Worm (Caenorhabditis elegans) whole organism, L2 larva: ENCODE measurements around the gene C55A6.1.

Experiments
- C34F6.9 ChIP-seq: fragments of 150-350 bp; optimal IDR thresholded peaks from 2 replicates; lab custom pipeline; 2014; ENCODE audit warnings: missing biosample characterization, missing genetic modification characterization
- F13H6.1 ChIP-seq: sonication (generic microtip); optimal IDR thresholded peaks from 2 replicates; lab custom pipeline; 2016; ENCODE audit warnings: missing genetic modification characterization, missing compliant biosample characterization
- R02D3.7 ChIP-seq: fragments of 150-350 bp; optimal IDR thresholded peaks from 2 replicates; lab custom pipeline; 2014; ENCODE audit warnings: missing biosample characterization, missing genetic modification characterization
- Y55F3AM.14 ChIP-seq: fragments of 200-800 bp; sonication (Bioruptor generic); optimal IDR thresholded peaks from 2 replicates; lab custom pipeline; 2018; ENCODE audit warnings: mild to moderate bottlenecking, missing genetic modification characterization, missing compliant biosample characterization
- aly-2 ChIP-seq: fragments of 150-350 bp; optimal IDR thresholded peaks from 2 replicates; lab custom pipeline; 2014; ENCODE audit warnings: missing biosample characterization, missing genetic modification characterization
- ama-1 ChIP-seq: fragments of 150-350 bp; optimal IDR thresholded peaks from 2 replicates; lab custom pipeline; 2018; ENCODE audit warnings: inconsistent platforms
- blmp-1 ChIP-seq: sonication (generic microtip); optimal IDR thresholded peaks from 2 replicates; lab custom pipeline; 2017; ENCODE audit warnings: missing genetic modification characterization, mild to moderate bottlenecking, missing compliant biosample characterization, antibody characterized with exemption, moderate library complexity; ENCODE audit not compliant: insufficient read depth
- ceh-16 ChIP-seq: fragments of 150-350 bp; optimal IDR thresholded peaks from 2 replicates; lab custom pipeline; 2014; ENCODE audit warnings: missing biosample characterization, missing genetic modification characterization
- ceh-82 ChIP-seq: fragments of 150-350 bp; optimal IDR thresholded peaks from 2 replicates; lab custom pipeline; 2014; ENCODE audit warnings: missing biosample characterization, missing genetic modification characterization
- crh-2 ChIP-seq: sonication (generic microtip); optimal IDR thresholded peaks from 2 replicates; lab custom pipeline; 2017; ENCODE audit warnings: missing biosample characterization, missing genetic modification characterization
- egl-27 ChIP-seq: sonication (generic microtip); optimal IDR thresholded peaks from 3 replicates; lab custom pipeline; 2017; ENCODE audit warnings: missing biosample characterization, missing genetic modification reagents, missing genetic modification characterization
- elt-1 ChIP-seq: fragments of 150-350 bp; optimal IDR thresholded peaks from 2 replicates; lab custom pipeline; 2014; ENCODE audit warnings: missing biosample characterization, missing genetic modification characterization
- elt-3 ChIP-seq: sonication (generic microtip); optimal IDR thresholded peaks from 2 replicates; lab custom pipeline; 2017; ENCODE audit warnings: missing biosample characterization, missing genetic modification characterization
- gmeb-1 ChIP-seq: fragments of 150-350 bp; optimal IDR thresholded peaks from 2 replicates; lab custom pipeline; 2014; ENCODE audit warnings: missing biosample characterization, missing genetic modification characterization
- lsy-2 ChIP-seq, 2 experiments: fragments of 150-350 bp in 1 of 2; sonication (generic microtip) in 1 of 2; optimal IDR thresholded peaks; 2 replicates each; lab custom pipeline; 2014 to 2017; ENCODE audit warnings: missing biosample characterization in 2 of 2, missing genetic modification characterization in 2 of 2
- mab-5 ChIP-seq: fragments of 150-350 bp; optimal IDR thresholded peaks from 2 replicates; lab custom pipeline; 2014; ENCODE audit warnings: missing biosample characterization, missing genetic modification characterization
- mbf-1 ChIP-seq: sonication (generic microtip); optimal IDR thresholded peaks from 2 replicates; lab custom pipeline; 2017; ENCODE audit warnings: missing biosample characterization, missing genetic modification characterization
- nhr-10 ChIP-seq: sonication (generic microtip); optimal IDR thresholded peaks from 2 replicates; lab custom pipeline; 2017; ENCODE audit warnings: missing biosample characterization, missing genetic modification characterization
- nhr-11 ChIP-seq: fragments of 150-350 bp; optimal IDR thresholded peaks from 2 replicates; lab custom pipeline; 2014; ENCODE audit warnings: missing biosample characterization, missing genetic modification characterization
- nhr-12 ChIP-seq: fragments of 150-350 bp; optimal IDR thresholded peaks from 2 replicates; lab custom pipeline; 2014; ENCODE audit warnings: missing biosample characterization, missing genetic modification characterization
- nhr-129 ChIP-seq: fragments of 150-350 bp; optimal IDR thresholded peaks from 2 replicates; lab custom pipeline; 2014; ENCODE audit warnings: missing biosample characterization, missing genetic modification characterization
- nhr-21 ChIP-seq: fragments of 150-350 bp; optimal IDR thresholded peaks from 2 replicates; lab custom pipeline; 2014; ENCODE audit warnings: missing biosample characterization, missing genetic modification characterization
- nhr-25 ChIP-seq: fragments of 150-350 bp; sonication (generic microtip); optimal IDR thresholded peaks from 3 replicates; lab custom pipeline; 2014; ENCODE audit warnings: missing biosample characterization, missing genetic modification characterization
- nhr-6 ChIP-seq: fragments of 150-350 bp; optimal IDR thresholded peaks from 2 replicates; lab custom pipeline; 2014; ENCODE audit warnings: missing biosample characterization, missing genetic modification characterization
- nhr-77 ChIP-seq: fragments of 150-350 bp; optimal IDR thresholded peaks from 2 replicates; lab custom pipeline; 2014; ENCODE audit warnings: missing biosample characterization, missing genetic modification characterization
- sem-4 ChIP-seq: fragments of 150-350 bp; optimal IDR thresholded peaks from 2 replicates; lab custom pipeline; 2014; ENCODE audit warnings: missing biosample characterization, missing genetic modification reagents, missing genetic modification characterization
- sma-3 ChIP-seq: sonication (generic microtip); optimal IDR thresholded peaks from 2 replicates; lab custom pipeline; 2016; ENCODE audit warnings: missing genetic modification reagents, missing genetic modification characterization, missing compliant biosample characterization
- sma-9 ChIP-seq, 2 experiments: fragments of 150-350 bp in 1 of 2; sonication (generic microtip) in 1 of 2; optimal IDR thresholded peaks; 2 replicates each; lab custom pipeline; 2014 to 2016; ENCODE audit warnings: missing genetic modification characterization in 2 of 2, mild to moderate bottlenecking in 1 of 2, missing biosample characterization in 1 of 2, missing compliant biosample characterization in 1 of 2, missing genetic modification reagents in 1 of 2, moderate library complexity in 1 of 2
- snpc-4 ChIP-seq: fragments of 150-350 bp; optimal IDR thresholded peaks from 2 replicates; lab custom pipeline; 2014; ENCODE audit warnings: missing biosample characterization, missing genetic modification characterization
- unc-55 ChIP-seq: fragments of 150-350 bp; sonication (generic microtip); optimal IDR thresholded peaks from 3 replicates; lab custom pipeline; 2014; ENCODE audit warnings: missing biosample characterization, missing genetic modification reagents, missing genetic modification characterization
- unc-62 ChIP-seq: fragments of 150-350 bp; optimal IDR thresholded peaks from 2 replicates; lab custom pipeline; 2014; ENCODE audit warnings: missing biosample characterization, missing genetic modification reagents, missing genetic modification characterization
- zag-1 ChIP-seq: fragments of 150-350 bp; optimal IDR thresholded peaks from 2 replicates; lab custom pipeline; 2014; ENCODE audit warnings: missing biosample characterization, missing genetic modification characterization
- ztf-1 ChIP-seq: fragments of 200-800 bp; sonication (Bioruptor generic); conservative IDR thresholded peaks from 2 replicates; pipeline ENCODE4 v1.3.6; 2022; ENCODE audit warnings: missing genetic modification characterization, missing compliant biosample characterization
- ztf-4 ChIP-seq: fragments of 150-350 bp; optimal IDR thresholded peaks from 2 replicates; lab custom pipeline; 2014; ENCODE audit warnings: missing biosample characterization, missing genetic modification characterization

The C55A6.1 gene

ce11 chrV:11529541-11529940, 24.8 kb upstream of the C55A6.1 start:
- TF ChIP-seq nhr-129 (tag; lab: Kevin White, UChicago) (peak; percentile 41), sma-9 (GFP tag; optimal IDR thresholded peaks at IDR 0.05; lab: Kevin White, UChicago) (peak; percentile 44), sma-9 (tag; optimal IDR thresholded peaks at IDR 0.05; lab: Kevin White, UChicago) (no peak), elt-3 (tag; lab: Kevin White, UChicago) (no peak), unc-62 (no peak), F13H6.1 (tag; lab: Kevin White, UChicago) (peak; percentile 82)
- TF ChIP-seq, all 48 proteins: peak for 3

- no peak for TF ChIP-seq ceh-82
- no peak for TF ChIP-seq R02D3.7 (tag; lab: Kevin White, UChicago)
- no peak for TF ChIP-seq lsy-2 (tag; optimal IDR thresholded peaks at IDR 0.05; lab: Kevin White, UChicago)
- TF ChIP-seq gmeb-1 (tag; lab: Kevin White, UChicago): no peak
- no peak for TF ChIP-seq ama-1 (lab: Kevin White, UChicago)
- no peak for TF ChIP-seq mbf-1 (tag; lab: Kevin White, UChicago)
- TF ChIP-seq nhr-10 (tag; lab: Kevin White, UChicago): no peak
- no peak for TF ChIP-seq crh-2 (tag; lab: Kevin White, UChicago)
- TF ChIP-seq ceh-16 (tag; lab: Kevin White, UChicago): no peak
- no peak for TF ChIP-seq snpc-4
- peak; percentile 13 for TF ChIP-seq nhr-129 (tag; lab: Kevin White, UChicago)
- no peak for TF ChIP-seq ztf-1 (GFP tag; lab: Robert Waterston, UW)
- TF ChIP-seq nhr-77 (tag; lab: Kevin White, UChicago): no peak
- TF ChIP-seq nhr-21 (tag; lab: Kevin White, UChicago): no peak
- TF ChIP-seq nhr-25: peak; percentile 30
- no peak for TF ChIP-seq sma-3 (GFP tag; lab: Kevin White, UChicago)
- no peak for TF ChIP-seq elt-1 (tag; lab: Kevin White, UChicago)
These were observed 24.0 kb upstream of the C55A6.1 start for ce11 chrV:11528633-11529327.

- TF ChIP-seq blmp-1 (tag; lab: Kevin White, UChicago): no peak
- no peak for TF ChIP-seq crh-2 (tag; lab: Kevin White, UChicago)
- no peak for TF ChIP-seq egl-27
- TF ChIP-seq sem-4: no peak
- no peak for TF ChIP-seq mab-5 (tag; lab: Kevin White, UChicago)
- TF ChIP-seq unc-55: no peak
- TF ChIP-seq nhr-11 (tag; lab: Kevin White, UChicago): no peak
- no peak for TF ChIP-seq nhr-12
- TF ChIP-seq ztf-1 (GFP tag; lab: Robert Waterston, UW): no peak
- no peak for TF ChIP-seq ceh-82
- no peak for TF ChIP-seq sma-3 (GFP tag; lab: Kevin White, UChicago)
- no peak for TF ChIP-seq nhr-25
- no peak for TF ChIP-seq lsy-2 (tag; optimal IDR thresholded peaks at IDR 0.05; lab: Kevin White, UChicago)
These were observed 22.8 kb upstream of the C55A6.1 start, which contains the start of gene ccch-1 for ce11 chrV:11527531-11527930. ccch-1 (plus strand) TSS chrV:11527831.

ce11 chrV:11526927-11527491, 22.2 kb upstream of the C55A6.1 start:
- TF ChIP-seq zag-1 (tag; lab: Kevin White, UChicago) (no peak), nhr-25 (peak; percentile 53), egl-27 (no peak)
- TF ChIP-seq, all 48 proteins: peak for 1

ce11 chrV:11525338-11525737, 20.6 kb upstream of the C55A6.1 start:
- no peak for TF ChIP-seq aly-2 (tag; lab: Kevin White, UChicago)
- no peak for TF ChIP-seq C34F6.9
- no peak for TF ChIP-seq sem-4
- peak; percentile 59 for TF ChIP-seq F13H6.1 (tag; lab: Kevin White, UChicago)
- TF ChIP-seq ztf-4 (tag; lab: Kevin White, UChicago): no peak
- no peak for TF ChIP-seq Y55F3AM.14 (GFP tag; lab: Kevin White, UChicago)
- TF ChIP-seq nhr-6 (tag; lab: Kevin White, UChicago): no peak
- no peak for TF ChIP-seq lsy-2 (tag; optimal IDR thresholded peaks at IDR 0.05; lab: Kevin White, UChicago)
- no peak for TF ChIP-seq unc-55
- TF ChIP-seq nhr-25: peak; percentile 61
- peak; percentile 59 for TF ChIP-seq blmp-1 (tag; lab: Kevin White, UChicago)
- TF ChIP-seq sma-3 (GFP tag; lab: Kevin White, UChicago): no peak
